Worm (Caenorhabditis elegans): ENCODE results near the gene str-79.

DNA sequence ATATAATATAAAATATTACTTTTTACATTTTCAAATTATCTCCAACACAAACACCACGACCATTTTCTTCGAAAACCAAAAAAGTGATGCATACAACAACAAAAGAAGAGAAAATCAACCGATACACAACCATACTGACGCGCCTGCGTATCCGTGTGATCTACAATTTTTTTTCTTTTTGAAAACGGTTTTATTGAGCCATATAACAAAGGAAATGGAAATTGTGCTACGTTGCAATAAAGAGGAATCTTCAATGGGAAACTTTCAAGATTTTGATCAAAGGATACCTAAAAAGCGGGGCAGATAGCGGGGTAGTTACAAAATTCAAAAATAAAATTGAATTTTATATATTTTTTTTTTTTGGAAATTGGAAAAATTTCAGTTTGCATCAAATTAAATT is 5.0 kb downstream of the str-79 start, which contains the start of gene F52D2.5:
- TF ChIP-seq nhr-12 (tag; optimal IDR thresholded peaks at IDR 0.05) (no peak), nhr-76 (tag; optimal IDR thresholded peaks at IDR 0.05) (no peak), unc-62 (GFP tag; optimal IDR thresholded peaks at IDR 0.05) (no peak)

Measured in whole organism, L3 larva.